Worm (Caenorhabditis elegans): Measurements from ENCODE around the gene rsr-2.

ce11 chrII:12266145-12266544 is 41.0 kb downstream of the rsr-2 start, which contains the start of gene tric-1B.1:
- TF ChIP-seq ztf-11 (tag; optimal IDR thresholded peaks at IDR 0.05) (no peak), pha-4 (tag; optimal IDR thresholded peaks at IDR 0.05) (no peak), elt-3 (tag; optimal IDR thresholded peaks at IDR 0.05) (no peak), nhr-28 (tag; optimal IDR thresholded peaks at IDR 0.05) (no peak), sem-2 (GFP tag; optimal IDR thresholded peaks at IDR 0.05) (no peak), nhr-76 (tag; optimal IDR thresholded peaks at IDR 0.05) (no peak), ceh-83 (GFP tag; optimal IDR thresholded peaks at IDR 0.05) (no peak), nhr-12 (tag; optimal IDR thresholded peaks at IDR 0.05) (no peak), nhr-237 (tag; optimal IDR thresholded peaks at IDR 0.05) (no peak), unc-62 (GFP tag; optimal IDR thresholded peaks at IDR 0.05) (no peak)
